Fruit fly (Drosophila melanogaster): ENCODE data around the gene Saysd1.
A peak's percentile ranks its signal among the peaks of the same experiment; 100 is the strongest.

Saysd1 gene

DNA sequence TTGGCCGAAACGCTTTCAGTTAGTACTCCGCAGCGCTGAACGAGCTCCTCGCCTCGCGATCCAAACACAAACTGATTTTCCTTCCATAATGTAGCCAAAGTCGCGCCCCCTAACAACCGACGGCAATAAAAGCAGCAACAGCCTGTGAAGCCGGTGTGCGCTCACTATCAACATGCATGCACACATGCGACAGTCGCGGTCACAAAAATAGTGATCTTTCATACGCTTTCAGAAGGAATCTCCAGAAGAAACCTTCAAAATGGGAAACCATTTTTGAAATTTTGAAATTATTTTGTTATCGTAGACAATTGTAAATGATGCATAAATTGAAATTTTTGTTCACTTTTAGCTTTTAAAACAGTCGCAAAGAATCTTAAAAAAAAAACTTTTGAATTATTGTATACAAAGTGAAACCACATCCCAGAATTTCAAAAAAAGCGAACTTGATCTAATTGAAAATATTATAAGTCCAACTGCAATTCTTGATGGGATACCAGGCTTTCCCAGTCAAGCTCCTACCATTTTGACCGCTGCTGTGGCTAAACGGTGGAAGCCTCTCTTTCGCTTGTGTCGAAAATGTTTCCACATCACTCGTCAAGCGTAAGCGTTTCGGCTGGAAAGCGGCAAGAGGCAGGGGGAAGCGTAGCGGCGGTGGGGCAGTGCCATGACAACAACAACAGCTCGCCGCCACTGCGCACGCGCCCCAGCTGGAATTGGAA, 17.4 kb upstream of the Saysd1 start, which contains the start of gene Cad96Cb (continued):
- peak; percentile 66 for TF ChIP-seq wor (GFP tag; IDR thresholded peaks at IDR 0.05)
- TF ChIP-seq Dfd (GFP tag; optimal IDR thresholded peaks at IDR 0.05), result no peak
- peak; percentile 71 for TF ChIP-seq cato (GFP tag; optimal IDR thresholded peaks at IDR 0.05; ENCODE audit: borderline replicate concordance)
- TF ChIP-seq prd (optimal IDR thresholded peaks at IDR 0.05), result no peak
- peak; percentile 75 for TF ChIP-seq prd (GFP tag; IDR thresholded peaks at IDR 0.05)
- TF ChIP-seq odd (GFP tag; optimal IDR thresholded peaks at IDR 0.05), result peak; percentile 90
- peak; percentile 67 for TF ChIP-seq cwo (GFP tag; optimal IDR thresholded peaks at IDR 0.05)
- 0 out of 2 replicates have a peak, but pooled peaks have one; percentile 32 for TF ChIP-seq tna (GFP tag; IDR thresholded peaks at IDR 0.05; ENCODE audit: partially characterized antibody)
- TF ChIP-seq CG10654 (GFP tag; optimal IDR thresholded peaks at IDR 0.05), result peak; percentile 67
- peak; percentile 84 for TF ChIP-seq CG10267 (tag; optimal IDR thresholded peaks at IDR 0.05)
- TF ChIP-seq CG1529 (GFP tag; optimal IDR thresholded peaks at IDR 0.05), result peak; percentile 84
- TF ChIP-seq CG11085 (GFP tag; IDR thresholded peaks at IDR 0.05), result no peak
- peak; percentile 96 for TF ChIP-seq Sox100B (GFP tag; optimal IDR thresholded peaks at IDR 0.05)
- TF ChIP-seq Tbp (GFP tag; optimal IDR thresholded peaks at IDR 0.05), result no peak
- TF ChIP-seq ttk (GFP tag; IDR thresholded peaks at IDR 0.05), result no peak; the same call in 1 of the 2 replicates
- TF ChIP-seq pfk (GFP tag; optimal IDR thresholded peaks at IDR 0.05), result no peak
- TF ChIP-seq CG31224 (GFP tag; IDR thresholded peaks at IDR 0.05), result no peak
- no peak for TF ChIP-seq Taf1 (GFP tag; IDR thresholded peaks at IDR 0.05)
- TF ChIP-seq CG3281 (GFP tag; optimal IDR thresholded peaks at IDR 0.05), result no peak
- TF ChIP-seq CG15269 (tag; optimal IDR thresholded peaks at IDR 0.05), result peak; percentile 73
- TF ChIP-seq Lim3 (GFP tag; IDR thresholded peaks at IDR 0.05), result no peak
- TF ChIP-seq mld (GFP tag; IDR thresholded peaks at IDR 0.05; ENCODE audit: partially characterized antibody), result no peak
- peak; percentile 43; the same call in 1 of the 2 replicates for TF ChIP-seq ap (GFP tag; IDR thresholded peaks at IDR 0.05)
- TF ChIP-seq pho (GFP tag; optimal IDR thresholded peaks at IDR 0.05), result peak; percentile 63
- peak; percentile 84 for TF ChIP-seq bcd (GFP tag; optimal IDR thresholded peaks at IDR 0.05)
- peak; percentile 53 for TF ChIP-seq shn (GFP tag; optimal IDR thresholded peaks at IDR 0.05)
- TF ChIP-seq Ets97D (GFP tag; optimal IDR thresholded peaks at IDR 0.05), result peak; percentile 28
- TF ChIP-seq bowl (GFP tag; IDR thresholded peaks at IDR 0.05), result no peak
- TF ChIP-seq aop (GFP tag; IDR thresholded peaks at IDR 0.05), result no peak
- peak; percentile 86 for TF ChIP-seq Sox102F (GFP tag; optimal IDR thresholded peaks at IDR 0.05)
- peak; percentile 43 for TF ChIP-seq CG12071 (GFP tag; optimal IDR thresholded peaks at IDR 0.05)
- peak; percentile 25; the same call in 1 of the 2 replicates for TF ChIP-seq Awh (GFP tag; IDR thresholded peaks at IDR 0.05)
- TF ChIP-seq p53 (GFP tag; optimal IDR thresholded peaks at IDR 0.05), result no peak
- TF ChIP-seq ash1 (GFP tag; optimal IDR thresholded peaks at IDR 0.05), result no peak
- TF ChIP-seq CG6791 (GFP tag; IDR thresholded peaks at IDR 0.05; ENCODE audit: partially characterized antibody), result no peak
- no peak for TF ChIP-seq luna (GFP tag; optimal IDR thresholded peaks at IDR 0.05)
- TF ChIP-seq CG12299 (tag; optimal IDR thresholded peaks at IDR 0.05), result peak; percentile 8
- TF ChIP-seq CG31388 (GFP tag; optimal IDR thresholded peaks at IDR 0.05), result peak; percentile 18
- TF ChIP-seq hbn (GFP tag; IDR thresholded peaks at IDR 0.05; ENCODE audit: partially characterized antibody), result no peak
- TF ChIP-seq repo (GFP tag; optimal IDR thresholded peaks at IDR 0.05), result peak; percentile 25
- TF ChIP-seq hb (GFP tag; IDR thresholded peaks at IDR 0.05; ENCODE audit: partially characterized antibody), result no peak
- TF ChIP-seq Hey (tag; optimal IDR thresholded peaks at IDR 0.05), result no peak

Measured in whole organism, embryonic.